Worm (Caenorhabditis elegans): ENCODE results near the gene mrps-18B.

mrps-18B gene

DNA sequence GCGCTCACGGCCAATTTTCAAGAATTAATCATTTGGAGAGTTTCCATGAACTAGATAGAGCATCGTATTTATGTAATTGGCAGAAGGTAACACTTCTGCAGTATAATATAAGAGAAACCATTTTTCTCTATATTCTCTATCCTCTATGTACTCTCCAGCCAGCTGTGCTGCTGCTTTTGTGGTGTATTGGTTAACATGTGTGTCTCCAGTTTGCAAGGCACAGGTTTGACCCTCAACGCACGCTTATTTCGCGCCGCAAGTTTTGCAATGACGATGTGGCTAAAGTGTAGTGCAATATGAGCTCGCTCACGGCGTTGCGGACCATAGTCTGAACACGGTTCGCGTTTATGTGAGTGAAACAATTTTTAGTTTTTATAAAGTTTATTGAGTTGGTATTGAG is 21.5 kb downstream of the mrps-18B start:
- TF ChIP-seq W03F9.2 (tag; optimal IDR thresholded peaks at IDR 0.05) (no peak), dao-5 (tag; optimal IDR thresholded peaks at IDR 0.05) (peak; percentile 92), him-1 (tag; optimal IDR thresholded peaks at IDR 0.05) (peak; percentile 76)

- TF ChIP-seq dao-5 (tag; optimal IDR thresholded peaks at IDR 0.05) (no peak), W03F9.2 (tag; optimal IDR thresholded peaks at IDR 0.05) (no peak), him-1 (tag; optimal IDR thresholded peaks at IDR 0.05) (no peak)
Observed at ce11 chrII:8551100-8551499, 25.6 kb downstream of the mrps-18B start.

- TF ChIP-seq him-1 (tag; optimal IDR thresholded peaks at IDR 0.05): no peak
- TF ChIP-seq dao-5 (tag; optimal IDR thresholded peaks at IDR 0.05): no peak
- TF ChIP-seq W03F9.2 (tag; optimal IDR thresholded peaks at IDR 0.05): no peak
Observed at ce11 chrII:8554568-8554967, 29.1 kb downstream of the mrps-18B start.

DNA sequence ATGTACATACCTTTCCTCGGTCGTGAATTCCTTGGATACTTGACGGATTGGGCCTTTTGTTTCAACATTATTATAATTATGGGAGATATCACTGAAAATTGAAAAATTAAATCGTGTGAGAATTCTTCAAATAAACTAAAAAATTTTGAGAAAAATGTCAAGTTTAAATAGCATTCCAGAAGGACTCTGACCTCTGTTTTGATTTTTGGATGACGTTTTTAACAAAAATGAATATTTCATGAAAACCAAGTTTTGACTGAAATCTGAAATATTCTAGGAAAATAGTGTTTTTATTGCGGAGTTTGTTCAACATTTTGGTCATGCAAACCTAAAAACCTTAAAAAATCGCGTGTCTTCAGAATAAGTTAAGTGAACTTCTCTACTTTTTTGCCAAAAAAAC is 30.7 kb downstream of the mrps-18B start, which contains the start of gene glb-27:
TSS of gene glb-27 (minus strand) at position 101 of the 400 bp plus-strand sequence.
- TF ChIP-seq him-1 (tag; optimal IDR thresholded peaks at IDR 0.05) (no peak), dao-5 (tag; optimal IDR thresholded peaks at IDR 0.05) (no peak), W03F9.2 (tag; optimal IDR thresholded peaks at IDR 0.05) (no peak)

ce11 chrII:8559188-8559587 is 33.7 kb downstream of the mrps-18B start:
- TF ChIP-seq him-1 (tag; optimal IDR thresholded peaks at IDR 0.05): no peak
- no peak for TF ChIP-seq dao-5 (tag; optimal IDR thresholded peaks at IDR 0.05)
- TF ChIP-seq W03F9.2 (tag; optimal IDR thresholded peaks at IDR 0.05): no peak

ce11 chrII:8561227-8561626 is 35.7 kb downstream of the mrps-18B start, which contains the start of gene iff-2:
iff-2 (minus strand) TSS chrII:8561367.
- peak; percentile 97 for TF ChIP-seq W03F9.2 (tag; optimal IDR thresholded peaks at IDR 0.05)
- TF ChIP-seq dao-5 (tag; optimal IDR thresholded peaks at IDR 0.05): peak; percentile 77
- TF ChIP-seq him-1 (tag; optimal IDR thresholded peaks at IDR 0.05): peak; percentile 97

DNA sequence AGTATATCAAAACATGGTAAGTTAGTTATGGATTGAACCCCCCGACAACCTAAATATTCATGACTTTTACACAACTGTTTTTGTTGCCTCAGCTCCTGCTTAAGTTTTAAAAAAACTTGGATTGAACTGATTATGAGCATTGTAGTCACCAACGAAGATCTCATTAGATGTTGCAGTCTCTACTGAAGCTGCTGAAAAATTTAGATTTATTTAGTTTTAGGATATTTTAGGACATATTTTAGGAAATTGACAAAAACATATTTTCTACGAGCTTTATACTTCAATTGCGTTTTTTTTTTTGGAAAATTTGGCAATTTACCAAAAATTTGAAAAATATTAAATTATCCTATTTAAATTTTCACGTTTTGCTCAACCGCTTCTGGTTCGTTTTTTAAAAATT is 36.5 kb downstream of the mrps-18B start, which contains the start of gene F54C9.14:
TSS of gene F54C9.14 (plus strand) at position 301 of the 400 bp plus-strand sequence.
- TF ChIP-seq him-1 (tag; optimal IDR thresholded peaks at IDR 0.05): no peak
- no peak for TF ChIP-seq dao-5 (tag; optimal IDR thresholded peaks at IDR 0.05)

DNA sequence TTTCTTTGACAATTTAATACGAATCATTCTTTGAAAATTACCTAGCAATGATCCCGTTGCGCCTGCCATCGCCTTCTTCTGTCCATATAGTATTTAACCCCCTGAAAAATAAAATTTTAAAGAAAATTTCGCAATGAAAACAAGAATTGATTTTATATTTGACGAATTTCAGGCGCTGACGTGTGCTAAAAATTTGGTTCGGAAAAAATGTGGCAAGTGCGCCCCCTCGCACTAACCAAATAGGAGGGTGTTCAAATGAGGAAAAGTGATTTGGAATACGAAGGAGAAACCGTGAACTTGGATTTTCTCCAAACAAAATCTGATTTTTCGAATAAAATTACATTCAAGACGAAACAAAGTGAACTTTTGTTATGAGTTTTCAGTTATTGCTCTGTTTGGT is 40.6 kb downstream of the mrps-18B start, which contains the start of gene stc-1:
TSS of gene stc-1 (minus strand) at position 101 of the 400 bp plus-strand sequence.
- no peak for TF ChIP-seq dao-5 (tag; optimal IDR thresholded peaks at IDR 0.05)

DNA sequence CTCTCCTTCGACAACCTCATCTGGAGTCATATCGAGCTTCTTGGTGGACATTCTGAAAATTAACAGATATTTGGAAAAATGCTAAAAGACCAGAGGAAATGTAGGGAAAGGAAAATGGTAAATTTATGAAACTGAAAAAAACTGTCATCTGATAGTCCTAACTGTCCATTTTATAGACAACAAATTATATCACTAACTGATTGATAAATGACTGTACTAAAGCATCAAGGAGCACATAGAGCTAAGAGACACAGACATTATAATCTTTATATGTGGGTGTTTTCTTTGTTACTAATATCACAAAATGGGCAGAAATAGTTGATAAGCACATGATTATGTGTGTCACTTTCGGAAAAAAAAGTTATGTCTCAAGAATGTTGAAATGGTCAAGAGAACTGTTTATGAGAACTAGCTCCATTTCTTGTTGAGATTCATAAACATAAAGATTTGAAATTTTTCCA is 41.4 kb downstream of the mrps-18B start, which contains the start of gene F54C9.3:
TSS of gene F54C9.3 (minus strand) at position 51 of the 461 bp plus-strand sequence.
- no peak for TF ChIP-seq dao-5 (tag; optimal IDR thresholded peaks at IDR 0.05)
- TF ChIP-seq him-1 (tag; optimal IDR thresholded peaks at IDR 0.05): no peak
- TF ChIP-seq W03F9.2 (tag; optimal IDR thresholded peaks at IDR 0.05): no peak

DNA sequence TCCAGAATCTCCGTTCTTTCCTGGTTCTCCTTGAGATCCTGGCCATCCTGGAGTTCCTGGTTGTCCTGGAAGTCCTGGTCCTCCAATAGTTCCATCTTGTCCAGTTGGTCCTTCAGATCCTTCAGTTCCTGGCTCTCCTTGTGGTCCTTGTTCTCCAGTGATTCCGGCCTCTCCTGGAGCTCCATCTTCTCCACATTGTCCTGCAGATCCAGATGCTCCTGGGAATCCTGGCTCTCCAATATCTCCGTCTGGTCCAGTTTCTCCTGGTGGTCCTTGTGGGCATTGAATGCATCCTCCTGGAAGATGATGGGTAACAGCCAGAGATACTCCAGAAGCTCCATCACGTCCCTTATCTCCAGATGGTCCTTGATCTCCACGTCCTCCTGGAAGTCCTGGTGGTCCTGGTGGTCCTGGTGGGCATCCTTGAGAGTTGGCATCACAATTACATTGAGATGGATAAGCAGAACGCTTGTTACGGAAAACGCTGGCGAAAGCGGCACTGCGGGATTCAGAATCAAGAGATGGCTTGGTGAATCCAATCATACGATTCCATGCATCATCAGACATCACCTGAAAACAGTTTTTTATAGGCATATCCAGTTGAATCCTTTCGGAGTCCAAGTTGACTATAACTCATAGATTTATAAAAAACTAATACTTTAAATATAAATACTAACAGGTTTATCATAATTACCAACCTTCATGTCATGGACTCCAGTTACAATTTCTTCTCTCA is 42.9 kb downstream of the mrps-18B start:
- TF ChIP-seq W03F9.2 (tag; optimal IDR thresholded peaks at IDR 0.05) (no peak), him-1 (tag; optimal IDR thresholded peaks at IDR 0.05) (no peak), dao-5 (tag; optimal IDR thresholded peaks at IDR 0.05) (no peak)

DNA sequence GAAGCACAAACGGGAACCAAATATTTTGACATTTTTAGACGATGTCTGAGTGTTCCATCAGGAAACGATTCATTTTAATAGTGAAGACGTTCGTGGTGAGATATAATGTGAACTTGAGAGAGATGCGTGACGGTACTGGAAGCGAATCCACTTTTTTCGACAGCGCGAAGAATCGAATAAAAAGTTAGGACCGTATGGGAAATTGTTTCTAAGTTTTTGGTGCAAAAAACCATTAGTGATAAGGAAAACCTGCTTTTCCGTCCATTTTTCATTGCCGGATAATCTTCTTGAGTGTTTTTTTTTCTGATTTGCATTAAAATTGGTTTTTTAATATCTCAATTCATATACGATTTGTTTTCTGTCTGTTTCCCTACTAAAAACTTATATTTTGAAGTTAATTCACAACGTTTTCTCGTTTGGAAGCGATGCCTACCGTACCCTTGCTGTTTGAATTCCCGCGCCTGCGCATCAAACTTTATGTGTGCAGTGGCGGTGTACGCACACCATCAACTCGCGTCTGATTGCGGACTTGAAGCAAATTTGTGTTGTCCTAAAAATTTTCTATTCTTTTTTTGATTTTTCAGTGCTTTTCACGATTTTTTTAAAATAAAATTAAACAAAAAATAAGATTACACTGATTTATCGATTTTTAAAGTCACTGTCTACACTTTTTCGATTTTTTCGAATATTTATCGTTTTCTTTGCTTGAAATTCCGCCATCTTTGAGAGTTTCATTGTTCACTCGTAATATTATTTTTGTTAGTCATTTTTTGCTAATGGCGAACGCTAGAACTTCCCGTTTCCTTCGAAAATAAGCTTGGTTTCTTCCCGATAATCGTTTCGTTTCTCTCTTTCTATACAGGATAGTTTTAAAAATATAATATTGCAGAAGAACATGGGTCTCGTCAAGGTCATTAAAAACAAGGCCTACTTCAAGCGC is 43.8 kb downstream of the mrps-18B start, which contains the start of the genes col-38 and rpl-5:
TSS of gene col-38 (minus strand) at position 51 of the 940 bp plus-strand sequence.
TSS of gene rpl-5 (plus strand) at position 890 of the 940 bp plus-strand sequence.
- TF ChIP-seq him-1 (tag; optimal IDR thresholded peaks at IDR 0.05) (peak; percentile 1), W03F9.2 (tag; optimal IDR thresholded peaks at IDR 0.05) (peak; percentile 97), dao-5 (tag; optimal IDR thresholded peaks at IDR 0.05) (no peak)

DNA sequence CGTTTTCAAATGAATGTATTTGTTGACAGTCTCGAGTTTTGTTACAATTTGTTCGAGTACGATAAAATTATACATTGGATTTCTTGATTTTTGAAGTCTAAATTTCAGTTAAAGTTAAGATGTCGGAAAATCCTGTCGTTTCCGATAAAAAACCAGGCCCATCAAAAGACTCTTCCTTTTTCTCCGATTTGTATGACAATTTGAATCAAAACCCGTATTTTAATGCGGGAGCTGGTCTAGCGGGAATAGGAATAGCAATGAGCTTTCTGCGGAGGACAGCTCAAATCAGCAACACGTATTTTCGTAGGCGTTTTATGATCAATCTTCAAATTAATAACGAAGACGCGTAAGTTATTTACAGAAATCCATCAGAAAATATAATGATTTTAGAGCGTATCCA is 45.5 kb downstream of the mrps-18B start, which contains the start of gene bcs-1:
TSS of gene bcs-1 (plus strand) at position 109 of the 400 bp plus-strand sequence.
- TF ChIP-seq him-1 (tag; optimal IDR thresholded peaks at IDR 0.05) (no peak), W03F9.2 (tag; optimal IDR thresholded peaks at IDR 0.05) (no peak), dao-5 (tag; optimal IDR thresholded peaks at IDR 0.05) (no peak)

ce11 chrII:8573044-8573443 is 47.6 kb downstream of the mrps-18B start, which contains the start of gene F54C9.7:
F54C9.7 (plus strand) TSS chrII:8573344.
- TF ChIP-seq W03F9.2 (tag; optimal IDR thresholded peaks at IDR 0.05) (no peak), dao-5 (tag; optimal IDR thresholded peaks at IDR 0.05) (no peak), him-1 (tag; optimal IDR thresholded peaks at IDR 0.05) (no peak)

Data from whole organism, L4/young adult.